Fruit fly (Drosophila melanogaster) whole organism, pupa: ENCODE results near the gene ckd.

ENCODE experiments used
- CG10348 ChIP-seq: fragments of 200-800 bp; sonication (Bioruptor generic); IDR thresholded peaks from 2 replicates; pipeline ENCODE4 v1.3.6; 2022; ENCODE audit warnings: missing biosample characterization, missing genetic modification characterization
- CG12605 ChIP-seq: fragments of 200-800 bp; sonication (Bioruptor generic); IDR thresholded peaks from 2 replicates; pipeline ENCODE4 v1.3.6; 2022; ENCODE audit warnings: missing biosample characterization, missing genetic modification characterization
- CG13204 ChIP-seq: fragments of 200-800 bp; sonication (Bioruptor generic); optimal IDR thresholded peaks from 2 replicates; lab custom pipeline; 2018; ENCODE audit warnings: missing biosample characterization, mild to moderate bottlenecking, missing genetic modification characterization, moderate library complexity
- CG14655 ChIP-seq: fragments of 200-800 bp; sonication (Bioruptor generic); optimal IDR thresholded peaks from 3 replicates; lab custom pipeline; 2017; ENCODE audit warnings: mild to moderate bottlenecking, missing biosample characterization, missing genetic modification reagents, missing genetic modification characterization
- CG15710 ChIP-seq: fragments of 200-800 bp; sonication (Bioruptor generic); optimal IDR thresholded peaks from 2 replicates; lab custom pipeline; 2018; ENCODE audit warnings: missing biosample characterization, mild to moderate bottlenecking, missing genetic modification characterization, moderate library complexity
- CG17806 ChIP-seq: fragments of 200-800 bp; sonication (Bioruptor generic); optimal IDR thresholded peaks from 2 replicates; lab custom pipeline; 2018; ENCODE audit warnings: missing biosample characterization, mild to moderate bottlenecking, missing genetic modification characterization, moderate library complexity
- CG32121 ChIP-seq: fragments of 200-800 bp; sonication (Bioruptor generic); IDR thresholded peaks from 2 replicates; pipeline ENCODE4 v1.3.6; 2022; ENCODE audit warnings: missing biosample characterization, missing genetic modification characterization
- CG34367 ChIP-seq: fragments of 200-800 bp; sonication (Bioruptor generic); optimal IDR thresholded peaks from 2 replicates; lab custom pipeline; 2018; ENCODE audit warnings: missing biosample characterization, mild to moderate bottlenecking, missing genetic modification characterization
- CG4496 ChIP-seq: fragments of 200-800 bp; sonication (Bioruptor generic); IDR thresholded peaks from 3 replicates; pipeline ENCODE4 v1.3.6; 2022; ENCODE audit warnings: missing biosample characterization, missing genetic modification characterization
- CG8159 ChIP-seq: fragments of 200-800 bp; sonication (Bioruptor generic); optimal IDR thresholded peaks from 3 replicates; lab custom pipeline; 2018; ENCODE audit warnings: missing biosample characterization, mild to moderate bottlenecking, missing genetic modification characterization, moderate library complexity
- CG8301 ChIP-seq: fragments of 200-800 bp; sonication (Bioruptor generic); optimal IDR thresholded peaks from 2 replicates; lab custom pipeline; 2018; ENCODE audit warnings: missing biosample characterization, mild to moderate bottlenecking, missing genetic modification characterization
- CG9948 ChIP-seq: fragments of 200-800 bp; sonication (Bioruptor generic); optimal IDR thresholded peaks from 2 replicates; lab custom pipeline; 2018; ENCODE audit warnings: missing biosample characterization, mild to moderate bottlenecking, missing genetic modification characterization, moderate library complexity
- D1 ChIP-seq: fragments of 200-800 bp; sonication (Bioruptor generic); optimal IDR thresholded peaks from 2 replicates; lab custom pipeline; 2018; ENCODE audit warnings: missing biosample characterization, mild to moderate bottlenecking, missing genetic modification characterization, moderate library complexity
- EcR ChIP-seq: fragments of 200-800 bp; sonication (Bioruptor generic); optimal IDR thresholded peaks from 3 replicates; lab custom pipeline; 2019; ENCODE audit warnings: missing biosample characterization, missing genetic modification characterization, mild to moderate bottlenecking, moderate library complexity, missing genetic modification reagents
- Ets98B ChIP-seq: fragments of 200-800 bp; sonication (Bioruptor generic); IDR thresholded peaks from 2 replicates; pipeline ENCODE4 v1.3.6; 2022; ENCODE audit warnings: missing biosample characterization, missing genetic modification characterization
- Pif1A ChIP-seq: fragments of 200-800 bp; sonication (Bioruptor generic); optimal IDR thresholded peaks from 3 replicates; lab custom pipeline; 2016; ENCODE audit warnings: missing biosample characterization, missing genetic modification characterization
- Pif1B ChIP-seq: fragments of 200-800 bp; sonication (Bioruptor generic); optimal IDR thresholded peaks from 3 replicates; lab custom pipeline; 2016; ENCODE audit warnings: missing biosample characterization, missing genetic modification characterization
- Snoo ChIP-seq: fragments of 200-800 bp; sonication (Bioruptor generic); optimal IDR thresholded peaks from 3 replicates; lab custom pipeline; 2017; ENCODE audit warnings: missing biosample characterization, mild to moderate bottlenecking, missing genetic modification characterization, inconsistent platforms
- fd96Ca ChIP-seq: fragments of 200-800 bp; sonication (Bioruptor generic); IDR thresholded peaks from 3 replicates; pipeline ENCODE4 v1.3.6; 2022; ENCODE audit warnings: missing biosample characterization, missing genetic modification characterization
- gl ChIP-seq: fragments of 200-800 bp; sonication (Bioruptor generic); optimal IDR thresholded peaks from 2 replicates; lab custom pipeline; 2018; ENCODE audit warnings: missing biosample characterization, mild to moderate bottlenecking, missing genetic modification characterization
- rn ChIP-seq: fragments of 200-800 bp; sonication (Bioruptor generic); IDR thresholded peaks from 2 replicates; pipeline ENCODE4 v1.3.6; 2022; ENCODE audit warnings: missing biosample characterization, missing genetic modification characterization

The ckd gene

dm6 chr3L:3248714-3249663 is 8.7 kb upstream of the ckd start:
- TF ChIP-seq CG9948 (tag; lab: Kevin White, UChicago) = peak; percentile 98
- TF ChIP-seq CG8159 (tag; lab: Kevin White, UChicago) = peak; percentile 99
- peak; percentile 72 for TF ChIP-seq CG12605 (GFP tag; lab: Robert Waterston, UW)
- peak; percentile 97 for TF ChIP-seq D1
- peak; percentile 94 for TF ChIP-seq CG13204 (GFP tag; lab: Kevin White, UChicago)
- TF ChIP-seq gl (tag; lab: Kevin White, UChicago) = peak; percentile 84
- TF ChIP-seq CG15710 (tag; lab: Kevin White, UChicago) = peak; percentile 98
- TF ChIP-seq CG17806 (tag; lab: Kevin White, UChicago) = peak; percentile 95
- peak; percentile 82; the same call in 2 of the 3 replicates for TF ChIP-seq fd96Ca (GFP tag; lab: Robert Waterston, UW)
- peak; percentile 69 for TF ChIP-seq Ets98B (GFP tag; lab: Robert Waterston, UW)
- peak; percentile 83 for TF ChIP-seq CG32121 (GFP tag; lab: Robert Waterston, UW)
- TF ChIP-seq CG4496 (GFP tag; lab: Robert Waterston, UW) = peak; percentile 67
- TF ChIP-seq Snoo (tag; lab: Kevin White, UChicago) = peak; percentile 47
- TF ChIP-seq CG8301 (tag; lab: Kevin White, UChicago) = peak; percentile 91
- peak; percentile 93 for TF ChIP-seq CG14655 (GFP tag; lab: Kevin White, UChicago)
- TF ChIP-seq CG34367 (tag; lab: Kevin White, UChicago) = peak; percentile 96
- TF ChIP-seq EcR = peak; percentile 90
- peak; percentile 66; the same call in 1 of the 2 replicates for TF ChIP-seq rn (GFP tag; lab: Robert Waterston, UW)
- no peak; the same call in 1 of the 2 replicates for TF ChIP-seq CG10348
- TF ChIP-seq Pif1B (GFP tag; lab: Kevin White, UChicago) = peak; percentile 94
- TF ChIP-seq Pif1A (GFP tag; lab: Kevin White, UChicago) = peak; percentile 96
- TF ChIP-seq, all 21 proteins: peak for 20

dm6 chr3L:3249664-3249996 is 8.0 kb upstream of the ckd start:
- TF ChIP-seq CG14655 (GFP tag; lab: Kevin White, UChicago) = no peak
- no peak for TF ChIP-seq CG13204 (GFP tag; lab: Kevin White, UChicago)
- TF ChIP-seq CG12605 (GFP tag; lab: Robert Waterston, UW) = no peak
- no peak for TF ChIP-seq CG8159 (tag; lab: Kevin White, UChicago)
- TF ChIP-seq Pif1A (GFP tag; lab: Kevin White, UChicago) = no peak
- TF ChIP-seq Snoo (tag; lab: Kevin White, UChicago) = no peak
- no peak for TF ChIP-seq fd96Ca (GFP tag; lab: Robert Waterston, UW)

- TF ChIP-seq CG10348 (peak; percentile 73), CG32121 (GFP tag; lab: Robert Waterston, UW) (peak; percentile 80), CG17806 (tag; lab: Kevin White, UChicago) (peak; percentile 71), CG14655 (GFP tag; lab: Kevin White, UChicago) (peak; percentile 98), CG15710 (tag; lab: Kevin White, UChicago) (peak; percentile 64), EcR (no peak), fd96Ca (GFP tag; lab: Robert Waterston, UW) (peak; percentile 78), CG13204 (GFP tag; lab: Kevin White, UChicago) (peak; percentile 34), CG9948 (tag; lab: Kevin White, UChicago) (peak; percentile 85), Ets98B (GFP tag; lab: Robert Waterston, UW) (peak; percentile 76), Pif1A (GFP tag; lab: Kevin White, UChicago) (peak; percentile 81), Pif1B (GFP tag; lab: Kevin White, UChicago) (peak; percentile 72), CG34367 (tag; lab: Kevin White, UChicago) (peak; percentile 72), CG4496 (GFP tag; lab: Robert Waterston, UW) (peak; percentile 85), D1 (peak; percentile 52), gl (tag; lab: Kevin White, UChicago) (no peak), CG8159 (tag; lab: Kevin White, UChicago) (peak; percentile 63), Snoo (tag; lab: Kevin White, UChicago) (no peak), CG12605 (GFP tag; lab: Robert Waterston, UW) (0 out of 2 replicates have a peak, but pooled peaks have one; percentile 8), rn (GFP tag; lab: Robert Waterston, UW) (peak; percentile 12; the same call in 1 of the 2 replicates), CG8301 (tag; lab: Kevin White, UChicago) (peak; percentile 96)
- TF ChIP-seq, all 21 proteins: peak for 18
Observed at dm6 chr3L:3249997-3250774, 7.5 kb upstream of the ckd start.

dm6 chr3L:3250922-3251658 is 6.6 kb upstream of the ckd start:
- TF ChIP-seq Pif1B (GFP tag; lab: Kevin White, UChicago) (no peak), D1 (no peak), CG12605 (GFP tag; lab: Robert Waterston, UW) (no peak), Snoo (tag; lab: Kevin White, UChicago) (no peak), rn (GFP tag; lab: Robert Waterston, UW) (no peak), Ets98B (GFP tag; lab: Robert Waterston, UW) (no peak), CG8159 (tag; lab: Kevin White, UChicago) (no peak), CG14655 (GFP tag; lab: Kevin White, UChicago) (no peak), CG4496 (GFP tag; lab: Robert Waterston, UW) (no peak), CG32121 (GFP tag; lab: Robert Waterston, UW) (no peak), CG10348 (no peak), CG34367 (tag; lab: Kevin White, UChicago) (no peak), gl (tag; lab: Kevin White, UChicago) (no peak), EcR (no peak), CG15710 (tag; lab: Kevin White, UChicago) (no peak)
- TF ChIP-seq, all 21 proteins: peak for 0
